Fruit fly (Drosophila melanogaster) whole organism, prepupa: ENCODE data around the gene Tmhs.
A peak's percentile ranks its signal among the peaks of the same experiment; 100 is the strongest.

Experiments used
- Blimp-1 ChIP-seq: fragments of 200-800 bp; sonication (Bioruptor generic); optimal IDR thresholded peaks from 3 replicates; lab custom pipeline; 2017; ENCODE audit warnings: missing biosample characterization, missing genetic modification characterization, mild to moderate bottlenecking, moderate library complexity, missing genetic modification reagents
- CG10631 ChIP-seq: fragments of 200-800 bp; sonication (Bioruptor generic); optimal IDR thresholded peaks from 2 replicates; lab custom pipeline; 2016; ENCODE audit warnings: missing biosample characterization, missing genetic modification characterization
- CG10669 ChIP-seq: fragments of 200-800 bp; sonication (Bioruptor generic); optimal IDR thresholded peaks from 3 replicates; lab custom pipeline; 2018; ENCODE audit warnings: missing biosample characterization, mild to moderate bottlenecking, missing genetic modification characterization, moderate library complexity
- CG11294 ChIP-seq: fragments of 200-800 bp; sonication (Bioruptor generic); IDR thresholded peaks from 2 replicates; pipeline ENCODE4 v1.3.6; 2022; ENCODE audit warnings: missing biosample characterization, missing genetic modification characterization
- CG11902 ChIP-seq: fragments of 200-800 bp; sonication (Bioruptor generic); optimal IDR thresholded peaks from 3 replicates; lab custom pipeline; 2016; ENCODE audit warnings: missing biosample characterization, missing genetic modification characterization
- CG16779 ChIP-seq: fragments of 200-800 bp; sonication (Bioruptor generic); optimal IDR thresholded peaks from 3 replicates; lab custom pipeline; 2017; ENCODE audit warnings: missing biosample characterization, mild to moderate bottlenecking, missing genetic modification characterization
- CG3032 ChIP-seq: fragments of 200-800 bp; optimal IDR thresholded peaks from 2 replicates; lab custom pipeline; 2019; ENCODE audit warnings: missing biosample characterization, mild to moderate bottlenecking, missing genetic modification characterization, moderate library complexity
- CG31627 ChIP-seq: fragments of 200-800 bp; sonication (Bioruptor generic); optimal IDR thresholded peaks from 3 replicates; lab custom pipeline; 2016; ENCODE audit warnings: missing biosample characterization, missing genetic modification characterization
- CG32006 ChIP-seq: fragments of 200-800 bp; sonication (Bioruptor generic); optimal IDR thresholded peaks from 3 replicates; lab custom pipeline; 2017; ENCODE audit warnings: missing biosample characterization, mild to moderate bottlenecking, missing genetic modification characterization
- CG34406 ChIP-seq: fragments of 200-800 bp; sonication (Bioruptor generic); optimal IDR thresholded peaks from 3 replicates; lab custom pipeline; 2016; ENCODE audit warnings: missing biosample characterization, missing genetic modification characterization
- CG4318 ChIP-seq: fragments of 200-800 bp; sonication (Bioruptor generic); optimal IDR thresholded peaks from 3 replicates; lab custom pipeline; 2017; ENCODE audit warnings: missing biosample characterization, mild to moderate bottlenecking, missing genetic modification characterization
- CG6163 ChIP-seq: fragments of 200-800 bp; sonication (Bioruptor generic); IDR thresholded peaks from 3 replicates; pipeline ENCODE4 v1.3.6; 2022; ENCODE audit warnings: missing biosample characterization, missing genetic modification characterization
- CG6276 ChIP-seq: fragments of 200-800 bp; sonication (Bioruptor generic); optimal IDR thresholded peaks from 2 replicates; lab custom pipeline; 2017; ENCODE audit warnings: missing biosample characterization, mild to moderate bottlenecking, missing genetic modification characterization
- CG6792 ChIP-seq: fragments of 200-800 bp; sonication (Bioruptor generic); optimal IDR thresholded peaks from 3 replicates; lab custom pipeline; 2016; ENCODE audit warnings: missing biosample characterization, missing genetic modification characterization
- CG6808 ChIP-seq: fragments of 200-800 bp; sonication (Bioruptor generic); optimal IDR thresholded peaks from 3 replicates; lab custom pipeline; 2017; ENCODE audit warnings: missing biosample characterization, missing genetic modification characterization, mild to moderate bottlenecking, moderate library complexity, missing genetic modification reagents
- CG6854 ChIP-seq: fragments of 200-800 bp; sonication (Bioruptor generic); optimal IDR thresholded peaks from 2 replicates; lab custom pipeline; 2017; ENCODE audit warnings: missing biosample characterization, mild to moderate bottlenecking, missing genetic modification characterization
- CG7368 ChIP-seq: fragments of 200-800 bp; sonication (Bioruptor generic); optimal IDR thresholded peaks from 3 replicates; lab custom pipeline; 2016; ENCODE audit warnings: missing biosample characterization, missing genetic modification characterization
- CG8119 ChIP-seq: fragments of 200-800 bp; sonication (Bioruptor generic); IDR thresholded peaks from 3 replicates; pipeline ENCODE4 v1.3.6; 2022; ENCODE audit warnings: missing biosample characterization, missing genetic modification characterization
- CG8319 ChIP-seq: fragments of 200-800 bp; sonication (Bioruptor generic); optimal IDR thresholded peaks from 3 replicates; lab custom pipeline; 2016; ENCODE audit warnings: missing biosample characterization, missing genetic modification characterization
- CG8632 ChIP-seq: fragments of 200-800 bp; sonication (Bioruptor generic); optimal IDR thresholded peaks from 3 replicates; lab custom pipeline; 2016; ENCODE audit warnings: missing biosample characterization, missing genetic modification characterization
- Eip75B ChIP-seq: fragments of 200-800 bp; sonication (Bioruptor generic); optimal IDR thresholded peaks from 3 replicates; lab custom pipeline; 2016; ENCODE audit warnings: missing biosample characterization, missing genetic modification characterization
- Eip78C ChIP-seq: fragments of 200-800 bp; sonication (Bioruptor generic); peaks from one replicate; lab custom pipeline; 2016; ENCODE audit warnings: missing biosample characterization, missing genetic modification characterization
- Ets96B ChIP-seq: fragments of 200-800 bp; optimal IDR thresholded peaks from 2 replicates; lab custom pipeline; 2019; ENCODE audit warnings: missing biosample characterization, mild to moderate bottlenecking, missing genetic modification characterization, moderate library complexity
- Hr38 ChIP-seq: sonication (Bioruptor generic); optimal IDR thresholded peaks from 2 replicates; lab custom pipeline; 2016; ENCODE audit warnings: missing biosample characterization, missing genetic modification characterization
- Hr39 ChIP-seq: fragments of 200-800 bp; sonication (Bioruptor generic); optimal IDR thresholded peaks from 2 replicates; lab custom pipeline; 2016; ENCODE audit warnings: missing biosample characterization, missing genetic modification characterization
- Hr4 ChIP-seq: fragments of 200-800 bp; sonication (Bioruptor generic); optimal IDR thresholded peaks from 3 replicates; lab custom pipeline; 2016; ENCODE audit warnings: missing biosample characterization, missing genetic modification characterization
- Met ChIP-seq: fragments of 200-800 bp; sonication (Bioruptor generic); optimal IDR thresholded peaks from 3 replicates; lab custom pipeline; 2016; ENCODE audit warnings: missing biosample characterization, missing genetic modification characterization
- OdsH ChIP-seq: fragments of 200-800 bp; sonication (Bioruptor generic); optimal IDR thresholded peaks from 3 replicates; lab custom pipeline; 2016; ENCODE audit warnings: missing biosample characterization, missing genetic modification characterization
- Smox ChIP-seq: fragments of 200-800 bp; sonication (Bioruptor generic); optimal IDR thresholded peaks from 3 replicates; lab custom pipeline; 2016; ENCODE audit warnings: missing biosample characterization, missing genetic modification characterization
- Sox102F ChIP-seq: fragments of 200-800 bp; sonication (Bioruptor generic); optimal IDR thresholded peaks from 2 replicates; lab custom pipeline; 2016; ENCODE audit warnings: missing biosample characterization, mild to moderate bottlenecking, missing genetic modification characterization
- achi ChIP-seq: fragments of 200-800 bp; sonication (Bioruptor generic); optimal IDR thresholded peaks from 3 replicates; lab custom pipeline; 2016; ENCODE audit warnings: missing biosample characterization, missing genetic modification characterization
- acj6 ChIP-seq: fragments of 200-800 bp; sonication (Bioruptor generic); optimal IDR thresholded peaks from 3 replicates; lab custom pipeline; 2016; ENCODE audit warnings: missing biosample characterization, missing genetic modification characterization
- cyc ChIP-seq: fragments of 200-800 bp; sonication (Bioruptor generic); optimal IDR thresholded peaks from 3 replicates; lab custom pipeline; 2016; ENCODE audit warnings: missing biosample characterization, missing genetic modification characterization
- dsx ChIP-seq: fragments of 200-800 bp; optimal IDR thresholded peaks from 3 replicates; lab custom pipeline; 2019; ENCODE audit warnings: missing biosample characterization, mild to moderate bottlenecking, missing genetic modification characterization, moderate library complexity; ENCODE audit not compliant: poor library complexity, severe bottlenecking
- eg ChIP-seq: fragments of 200-800 bp; sonication (Bioruptor generic); IDR thresholded peaks from 3 replicates; pipeline ENCODE4 v1.3.6; 2022; ENCODE audit warnings: missing biosample characterization, missing genetic modification characterization
- esn ChIP-seq: fragments of 200-800 bp; sonication (Bioruptor generic); optimal IDR thresholded peaks from 2 replicates; lab custom pipeline; 2016; ENCODE audit warnings: missing biosample characterization, mild to moderate bottlenecking, missing genetic modification characterization, moderate library complexity
- fd59A ChIP-seq: fragments of 200-800 bp; sonication (Bioruptor generic); optimal IDR thresholded peaks from 2 replicates; lab custom pipeline; 2017; ENCODE audit warnings: missing biosample characterization, mild to moderate bottlenecking, missing genetic modification characterization, missing genetic modification reagents
- lz ChIP-seq: fragments of 200-800 bp; sonication (Bioruptor generic); optimal IDR thresholded peaks from 3 replicates; lab custom pipeline; 2016; ENCODE audit warnings: missing biosample characterization, missing genetic modification characterization
- pdm3 ChIP-seq: fragments of 200-800 bp; sonication (Bioruptor generic); optimal IDR thresholded peaks from 3 replicates; lab custom pipeline; 2016; ENCODE audit warnings: missing biosample characterization, missing genetic modification characterization
- salr ChIP-seq, 2 experiments: fragments of 200-800 bp; sonication (Bioruptor generic); optimal IDR thresholded peaks; 3 replicates each; lab custom pipeline; 2016 to 2018; ENCODE audit warnings: missing biosample characterization in 2 of 2, missing genetic modification characterization in 2 of 2, mild to moderate bottlenecking in 1 of 2
- spab ChIP-seq: fragments of 200-800 bp; sonication (Bioruptor generic); optimal IDR thresholded peaks from 2 replicates; lab custom pipeline; 2017; ENCODE audit warnings: missing biosample characterization, mild to moderate bottlenecking, missing genetic modification characterization, missing genetic modification reagents
- ss ChIP-seq, 2 experiments: fragments of 200-800 bp; sonication (Bioruptor generic); optimal IDR thresholded peaks; 2 replicates in 1 of 2; 3 replicates in 1 of 2; lab custom pipeline; 2017 to 2018; ENCODE audit warnings: mild to moderate bottlenecking in 2 of 2, missing biosample characterization in 2 of 2, missing genetic modification characterization in 2 of 2, moderate library complexity in 1 of 2
- svp ChIP-seq: fragments of 200-800 bp; sonication (Bioruptor generic); peaks from one replicate; lab custom pipeline; 2016; ENCODE audit warnings: missing biosample characterization, missing genetic modification characterization
- topi ChIP-seq: fragments of 200-800 bp; sonication (Bioruptor generic); optimal IDR thresholded peaks from 3 replicates; lab custom pipeline; 2016; ENCODE audit warnings: missing biosample characterization, missing genetic modification characterization

The Tmhs gene

DNA sequence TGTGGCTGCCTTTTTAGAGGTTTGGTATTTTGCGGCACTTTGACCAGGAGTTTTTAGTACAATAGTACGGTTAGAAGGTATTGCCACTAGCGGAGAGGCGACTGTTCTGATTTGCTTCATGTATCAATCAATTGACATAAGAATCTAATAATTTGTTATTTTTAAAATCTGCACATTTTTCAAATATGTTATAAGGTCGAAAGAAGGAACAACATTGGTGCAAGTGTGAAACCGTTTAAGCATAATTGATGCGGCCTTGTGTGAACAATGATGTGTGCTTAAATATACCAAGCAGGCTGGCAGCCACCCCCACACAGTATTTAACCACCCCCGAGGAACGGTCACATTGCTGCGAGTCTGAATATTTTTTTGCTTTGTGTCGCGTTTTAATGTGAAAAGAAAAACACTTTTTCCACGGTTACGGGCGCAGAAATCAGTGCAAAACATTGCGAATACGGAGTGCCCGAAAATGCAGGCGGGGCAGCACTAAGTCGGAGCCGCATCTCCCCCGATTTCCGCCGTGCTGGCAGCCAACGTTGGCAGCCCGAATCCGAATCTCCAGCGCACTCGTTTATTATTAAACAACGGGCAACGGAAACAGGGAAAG lies 20.2 kb upstream of the Tmhs start, which contains the start of the genes HBS1 and CG12025 (continued):
- TF ChIP-seq CG8632 (GFP tag; lab: Kevin White, UChicago) (no peak), Smox (GFP tag; lab: Kevin White, UChicago) (no peak), CG6276 (GFP tag; lab: Kevin White, UChicago) (no peak), eg (GFP tag; lab: Robert Waterston, UW) (peak; percentile 71; the same call in 1 of the 3 replicates), CG8119 (no peak), Eip75B (GFP tag; lab: Kevin White, UChicago) (peak; percentile 43), salr (GFP tag; optimal IDR thresholded peaks at IDR 0.05; lab: Kevin White, UChicago) (no peak), Hr39 (GFP tag; lab: Kevin White, UChicago) (peak; percentile 73), acj6 (GFP tag; lab: Kevin White, UChicago) (peak; percentile 28), Met (no peak), CG31627 (GFP tag; lab: Kevin White, UChicago) (peak; percentile 73), CG7368 (no peak), CG34406 (GFP tag; lab: Kevin White, UChicago) (no peak), CG10631 (GFP tag; lab: Kevin White, UChicago) (no peak), Sox102F (GFP tag; lab: Kevin White, UChicago) (no peak), achi (GFP tag; lab: Kevin White, UChicago) (peak; percentile 24), fd59A (GFP tag; lab: Kevin White, UChicago) (no peak), CG6808 (GFP tag; lab: Kevin White, UChicago) (peak; percentile 12), CG11902 (GFP tag; lab: Kevin White, UChicago) (peak; percentile 34), CG32006 (GFP tag; lab: Kevin White, UChicago) (peak; percentile 51)
- TF ChIP-seq, all 60 proteins: peak for 32

DNA sequence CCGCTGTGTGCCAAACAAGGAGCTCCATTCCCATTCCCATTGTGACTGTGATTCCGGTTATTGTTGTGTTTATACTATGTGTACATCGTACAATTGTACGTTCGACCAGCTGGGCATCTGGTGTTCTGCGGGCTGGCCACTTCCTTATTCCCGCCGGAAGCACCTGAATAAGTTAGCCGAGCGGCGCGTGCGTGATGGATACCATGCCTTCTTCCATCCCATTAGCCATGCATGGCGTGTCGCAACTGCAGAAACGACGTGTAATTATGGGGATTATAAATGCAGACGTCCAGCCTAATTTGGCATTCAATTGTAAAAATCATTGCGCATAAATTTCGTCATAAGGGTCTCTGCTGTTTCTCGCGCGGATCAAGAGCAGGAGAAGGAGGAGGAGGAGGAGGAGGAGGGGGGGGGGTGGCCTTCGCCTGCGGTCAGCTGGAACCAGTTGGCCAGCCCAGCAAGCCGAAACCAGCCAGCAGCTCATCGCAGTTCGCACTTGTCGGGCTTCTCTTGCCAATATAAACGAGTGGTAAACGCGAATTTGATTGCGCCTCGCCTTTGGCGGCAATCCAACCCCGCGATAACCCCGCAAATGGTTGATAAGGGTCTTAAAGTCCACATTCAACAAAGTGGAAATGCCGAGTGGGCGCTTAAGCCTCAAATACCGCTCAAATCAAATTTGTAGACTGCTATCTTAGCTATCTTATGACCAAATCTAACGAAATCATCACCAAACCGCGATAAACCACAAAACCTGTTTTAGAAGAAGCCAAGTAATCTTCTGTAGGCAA lies 19.2 kb upstream of the Tmhs start:
- TF ChIP-seq CG8632 (GFP tag; lab: Kevin White, UChicago), result no peak
- TF ChIP-seq CG8119, result 0 out of 3 replicates have a peak, but pooled peaks have one; percentile 17
- TF ChIP-seq CG11902 (GFP tag; lab: Kevin White, UChicago), result no peak
- no peak for TF ChIP-seq Ets96B (tag; lab: Kevin White, UChicago)
- no peak for TF ChIP-seq CG4318 (GFP tag; lab: Kevin White, UChicago)
- no peak for TF ChIP-seq CG8319
- no peak for TF ChIP-seq esn (GFP tag; lab: Kevin White, UChicago)
- TF ChIP-seq CG16779 (tag; lab: Kevin White, UChicago), result peak; percentile 23
- no peak for TF ChIP-seq CG31627 (GFP tag; lab: Kevin White, UChicago)
- no peak for TF ChIP-seq CG3032 (tag; lab: Kevin White, UChicago)
- TF ChIP-seq CG6163 (GFP tag; lab: Robert Waterston, UW), result no peak
- TF ChIP-seq achi (GFP tag; lab: Kevin White, UChicago), result no peak
- TF ChIP-seq Hr38 (GFP tag; lab: Kevin White, UChicago), result no peak
- TF ChIP-seq CG34406 (GFP tag; lab: Kevin White, UChicago), result no peak
- TF ChIP-seq OdsH (GFP tag; lab: Kevin White, UChicago), result no peak
- no peak for TF ChIP-seq CG10669 (GFP tag; lab: Kevin White, UChicago)
- TF ChIP-seq CG6854 (GFP tag; lab: Kevin White, UChicago), result peak; percentile 69
- TF ChIP-seq svp, result peak; percentile 96
- no peak for TF ChIP-seq acj6 (GFP tag; lab: Kevin White, UChicago)
- no peak for TF ChIP-seq Eip75B (GFP tag; lab: Kevin White, UChicago)
- no peak for TF ChIP-seq topi (GFP tag; lab: Kevin White, UChicago)
- TF ChIP-seq eg (GFP tag; lab: Robert Waterston, UW), result no peak
- TF ChIP-seq spab (GFP tag; lab: Kevin White, UChicago), result no peak
- no peak for TF ChIP-seq cyc
- TF ChIP-seq CG11294 (GFP tag; lab: Robert Waterston, UW), result no peak
- TF ChIP-seq CG7368, result peak; percentile 9
- TF ChIP-seq Hr4, result no peak
- TF ChIP-seq lz (GFP tag; lab: Kevin White, UChicago), result no peak
- no peak for TF ChIP-seq fd59A (GFP tag; lab: Kevin White, UChicago)
- TF ChIP-seq CG6808 (GFP tag; lab: Kevin White, UChicago), result no peak
- TF ChIP-seq Met, result no peak
- no peak for TF ChIP-seq CG32006 (GFP tag; lab: Kevin White, UChicago)
- TF ChIP-seq ss (GFP tag; optimal IDR thresholded peaks at IDR 0.05; lab: Kevin White, UChicago), result peak; percentile 31 to 38
- TF ChIP-seq CG6276 (GFP tag; lab: Kevin White, UChicago), result peak; percentile 55
- TF ChIP-seq dsx (GFP tag; lab: Kevin White, UChicago), result no peak
- TF ChIP-seq Sox102F (GFP tag; lab: Kevin White, UChicago), result no peak
- no peak for TF ChIP-seq Eip78C (GFP tag; lab: Kevin White, UChicago)
- TF ChIP-seq Smox (GFP tag; lab: Kevin White, UChicago), result no peak
- no peak for TF ChIP-seq Blimp-1
- no peak for TF ChIP-seq pdm3 (GFP tag; lab: Kevin White, UChicago)
- no peak for TF ChIP-seq CG10631 (GFP tag; lab: Kevin White, UChicago)
- TF ChIP-seq CG6792 (GFP tag; lab: Kevin White, UChicago), result no peak
